Worm (Caenorhabditis elegans) whole organism, young adult: Measurements from ENCODE around the gene lex-1.

ENCODE experiments used
- B0035.1 ChIP-seq: sonication (generic microtip); optimal IDR thresholded peaks from 2 replicates; lab custom pipeline; 2016; ENCODE audit warnings: missing genetic modification characterization, mild to moderate bottlenecking, missing compliant biosample characterization, missing genotype, missing genetic modification reagents
- B0261.1 ChIP-seq: sonication (generic microtip); optimal IDR thresholded peaks from 2 replicates; lab custom pipeline; 2016; ENCODE audit warnings: mild to moderate bottlenecking, missing genetic modification characterization, moderate library complexity, missing compliant biosample characterization
- C06A6.2 ChIP-seq: fragments of 200-800 bp; sonication (Bioruptor generic); conservative IDR thresholded peaks from 2 replicates; pipeline ENCODE4 v1.3.6; 2022; ENCODE audit warnings: missing genetic modification characterization, missing compliant biosample characterization
- D2030.7 ChIP-seq: fragments of 200-800 bp; sonication (Bioruptor generic); IDR thresholded peaks from 2 replicates; pipeline ENCODE4 v1.3.6; 2022; ENCODE audit warnings: missing genetic modification reagents, missing genetic modification characterization, missing compliant biosample characterization
- F10E7.11 ChIP-seq: sonication (generic microtip); optimal IDR thresholded peaks from 2 replicates; lab custom pipeline; 2017; ENCODE audit warnings: mild to moderate bottlenecking, missing genetic modification characterization, moderate library complexity, missing compliant biosample characterization
- F37B4.10 ChIP-seq: fragments of 200-800 bp; sonication (Bioruptor generic); IDR thresholded peaks from 2 replicates; pipeline ENCODE4 v1.3.6; 2022; ENCODE audit warnings: missing genetic modification characterization, missing compliant biosample characterization
- F52B5.7 ChIP-seq: sonication (generic microtip); optimal IDR thresholded peaks from 2 replicates; lab custom pipeline; 2016; ENCODE audit warnings: mild to moderate bottlenecking, missing genetic modification characterization, missing compliant biosample characterization
- F57C9.4 ChIP-seq: sonication (generic microtip); optimal IDR thresholded peaks from 2 replicates; lab custom pipeline; 2017; ENCODE audit warnings: mild to moderate bottlenecking, missing genetic modification characterization, missing compliant biosample characterization
- K11D2.4 ChIP-seq: fragments of 200-800 bp; sonication (Bioruptor generic); IDR thresholded peaks from 2 replicates; pipeline ENCODE4 v1.3.6; 2022; ENCODE audit warnings: missing genetic modification reagents, missing genetic modification characterization, missing compliant biosample characterization
- K12H6.12 ChIP-seq: fragments of 200-800 bp; sonication (Bioruptor generic); optimal IDR thresholded peaks from 2 replicates; lab custom pipeline; 2018; ENCODE audit warnings: mild to moderate bottlenecking, missing genetic modification characterization, missing compliant biosample characterization
- Y95B8A.8 ChIP-seq: fragments of 200-800 bp; sonication (Bioruptor generic); IDR thresholded peaks from 2 replicates; pipeline ENCODE4 v1.3.6; 2022; ENCODE audit warnings: missing genetic modification reagents, missing genetic modification characterization, missing compliant biosample characterization
- ama-1 ChIP-seq, 3 experiments: fragments of 150-350 bp in 1 of 3; sonication (generic microtip) in 2 of 3; optimal IDR thresholded peaks; 2 replicates each; lab custom pipeline; 2014 to 2018; ENCODE audit warnings: missing biosample characterization in 2 of 3, missing genetic modification characterization in 2 of 3, missing genetic modification reagents in 2 of 3
- athp-1 ChIP-seq: sonication (generic microtip); optimal IDR thresholded peaks from 2 replicates; lab custom pipeline; 2017; ENCODE audit warnings: mild to moderate bottlenecking, missing genetic modification characterization, missing compliant biosample characterization
- attf-3 ChIP-seq: fragments of 200-800 bp; sonication (Bioruptor generic); conservative IDR thresholded peaks from 2 replicates; pipeline ENCODE4 v1.3.6; 2022; ENCODE audit warnings: missing genetic modification reagents, missing genetic modification characterization, missing compliant biosample characterization
- bed-2 ChIP-seq: fragments of 200-800 bp; sonication (Bioruptor generic); IDR thresholded peaks from 2 replicates; pipeline ENCODE4 v1.3.6; 2022; ENCODE audit warnings: missing genetic modification reagents, missing genetic modification characterization, missing compliant biosample characterization
- cebp-2 ChIP-seq: fragments of 200-800 bp; sonication (Bioruptor generic); IDR thresholded peaks from 2 replicates; pipeline ENCODE4 v1.3.6; 2022; ENCODE audit warnings: missing genetic modification characterization, missing compliant biosample characterization
- ceh-100 ChIP-seq: fragments of 200-800 bp; sonication (Bioruptor generic); IDR thresholded peaks from 2 replicates; pipeline ENCODE4 v1.3.6; 2022; ENCODE audit warnings: missing genetic modification reagents, missing genetic modification characterization, missing compliant biosample characterization
- ceh-58 ChIP-seq: fragments of 200-800 bp; sonication (Bioruptor generic); IDR thresholded peaks from 2 replicates; pipeline ENCODE4 v1.3.6; 2022; ENCODE audit warnings: missing genetic modification characterization, missing compliant biosample characterization
- ceh-91 ChIP-seq: fragments of 200-800 bp; sonication (Bioruptor generic); IDR thresholded peaks from 2 replicates; pipeline ENCODE4 v1.3.6; 2022; ENCODE audit warnings: missing genetic modification reagents, missing genetic modification characterization, missing compliant biosample characterization
- dpff-1 ChIP-seq: sonication (generic microtip); optimal IDR thresholded peaks from 2 replicates; lab custom pipeline; 2017; ENCODE audit warnings: mild to moderate bottlenecking, missing genetic modification characterization, missing compliant biosample characterization
- egl-18 ChIP-seq: fragments of 200-800 bp; sonication (Bioruptor generic); IDR thresholded peaks from 2 replicates; pipeline ENCODE4 v1.3.6; 2022; ENCODE audit warnings: missing genetic modification reagents, missing genetic modification characterization, missing compliant biosample characterization
- ets-4 ChIP-seq: fragments of 200-800 bp; sonication (Bioruptor generic); optimal IDR thresholded peaks from 2 replicates; lab custom pipeline; 2018; ENCODE audit warnings: mild to moderate bottlenecking, missing genetic modification characterization, missing compliant biosample characterization
- fkh-3 ChIP-seq: sonication (generic microtip); optimal IDR thresholded peaks from 2 replicates; lab custom pipeline; 2016; ENCODE audit warnings: mild to moderate bottlenecking, missing genetic modification characterization, missing compliant biosample characterization
- him-1 ChIP-seq: sonication (generic microtip); optimal IDR thresholded peaks from 2 replicates; lab custom pipeline; 2016; ENCODE audit warnings: missing genotype, missing genetic modification reagents, missing genetic modification characterization, missing compliant biosample characterization
- hmg-1.2 ChIP-seq: fragments of 200-800 bp; sonication (Bioruptor generic); IDR thresholded peaks from 2 replicates; pipeline ENCODE4 v1.3.6; 2022; ENCODE audit warnings: missing genetic modification reagents, missing genetic modification characterization, missing compliant biosample characterization
- hsf-1 ChIP-seq: fragments of 200-800 bp; sonication (Bioruptor generic); IDR thresholded peaks from 2 replicates; pipeline ENCODE4 v1.3.6; 2022; ENCODE audit warnings: missing genetic modification reagents, missing genetic modification characterization, missing compliant biosample characterization
- lsl-1 ChIP-seq: fragments of 200-800 bp; sonication (Bioruptor generic); optimal IDR thresholded peaks from 2 replicates; lab custom pipeline; 2018; ENCODE audit warnings: mild to moderate bottlenecking, missing genetic modification characterization, moderate library complexity, missing compliant biosample characterization
- madf-6 ChIP-seq: fragments of 200-800 bp; sonication (Bioruptor generic); IDR thresholded peaks from 2 replicates; pipeline ENCODE4 v1.3.6; 2022; ENCODE audit warnings: missing genetic modification reagents, missing genetic modification characterization, missing compliant biosample characterization
- madf-8 ChIP-seq: fragments of 200-800 bp; sonication (Bioruptor generic); conservative IDR thresholded peaks from 2 replicates; pipeline ENCODE4 v1.3.6; 2022; ENCODE audit warnings: missing genetic modification reagents, missing genetic modification characterization, missing compliant biosample characterization
- mcd-1 ChIP-seq: fragments of 200-800 bp; sonication (Bioruptor generic); IDR thresholded peaks from 2 replicates; pipeline ENCODE4 v1.3.6; 2022; ENCODE audit warnings: missing genetic modification reagents, missing genetic modification characterization, missing compliant biosample characterization
- mes-4 ChIP-seq: sonication (generic microtip); optimal IDR thresholded peaks from 2 replicates; lab custom pipeline; 2016; ENCODE audit warnings: missing genotype, missing genetic modification characterization, missing compliant biosample characterization
- nfya-2 ChIP-seq: fragments of 200-800 bp; sonication (Bioruptor generic); IDR thresholded peaks from 2 replicates; pipeline ENCODE4 v1.3.6; 2022; ENCODE audit warnings: missing genetic modification reagents, missing genetic modification characterization, missing compliant biosample characterization
- nfyb-1 ChIP-seq: fragments of 200-800 bp; sonication (Bioruptor generic); IDR thresholded peaks from 2 replicates; pipeline ENCODE4 v1.3.6; 2022; ENCODE audit warnings: missing genetic modification reagents, missing genetic modification characterization, missing compliant biosample characterization
- nhr-120 ChIP-seq: fragments of 200-800 bp; sonication (Bioruptor generic); IDR thresholded peaks from 2 replicates; pipeline ENCODE4 v1.3.6; 2022; ENCODE audit warnings: missing genetic modification characterization, missing compliant biosample characterization
- pbrm-1 ChIP-seq: fragments of 200-800 bp; sonication (Bioruptor generic); IDR thresholded peaks from 2 replicates; pipeline ENCODE4 v1.3.6; 2022; ENCODE audit warnings: missing genetic modification reagents, missing genetic modification characterization, missing compliant biosample characterization
- rec-8 ChIP-seq, 2 experiments: sonication (generic microtip); optimal IDR thresholded peaks; 2 replicates each; lab custom pipeline; 2016; ENCODE audit warnings: mild to moderate bottlenecking in 2 of 2, missing genetic modification characterization in 2 of 2, missing genetic modification reagents in 2 of 2, missing genotype in 2 of 2, missing biosample characterization in 1 of 2, missing compliant biosample characterization in 1 of 2, moderate library complexity in 1 of 2
- sea-2 ChIP-seq: fragments of 200-800 bp; sonication (Bioruptor generic); IDR thresholded peaks from 2 replicates; pipeline ENCODE4 v1.3.6; 2022; ENCODE audit warnings: missing genetic modification characterization, missing compliant biosample characterization
- snpc-3.4 ChIP-seq: sonication (generic microtip); optimal IDR thresholded peaks from 2 replicates; lab custom pipeline; 2017; ENCODE audit warnings: missing genetic modification characterization, mild to moderate bottlenecking, missing compliant biosample characterization, antibody characterized with exemption, moderate library complexity, missing genotype, missing genetic modification reagents
- snpc-4 ChIP-seq, 5 experiments: fragments of 150-350 bp in 1 of 5; sonication (generic microtip) in 4 of 5; optimal IDR thresholded peaks; 2 replicates each; lab custom pipeline; 2014 to 2018; ENCODE audit warnings: missing genetic modification characterization in 5 of 5, missing biosample characterization in 3 of 5, antibody characterized with exemption in 2 of 5, mild to moderate bottlenecking in 2 of 5, missing compliant biosample characterization in 2 of 5, missing genotype in 2 of 5, moderate library complexity in 2 of 5, missing genetic modification reagents in 1 of 5
- sptf-2 ChIP-seq: fragments of 200-800 bp; sonication (Bioruptor generic); optimal IDR thresholded peaks from 2 replicates; lab custom pipeline; 2018; ENCODE audit warnings: mild to moderate bottlenecking, missing genetic modification characterization, missing compliant biosample characterization
- tbp1 ChIP-seq: fragments of 200-800 bp; sonication (Bioruptor generic); optimal IDR thresholded peaks from 2 replicates; lab custom pipeline; 2018; ENCODE audit warnings: mild to moderate bottlenecking, missing genetic modification characterization, missing compliant biosample characterization
- unc-62 ChIP-seq: fragments of 150-350 bp; optimal IDR thresholded peaks from 2 replicates; lab custom pipeline; 2014; ENCODE audit warnings: missing biosample characterization, missing genetic modification reagents, missing genetic modification characterization
- xnd-1 ChIP-seq: sonication (generic microtip); optimal IDR thresholded peaks from 2 replicates; lab custom pipeline; 2016; ENCODE audit warnings: missing genotype, missing genetic modification reagents, missing genetic modification characterization, missing compliant biosample characterization
- zfh-2 ChIP-seq: fragments of 200-800 bp; sonication (Bioruptor generic); conservative IDR thresholded peaks from 2 replicates; pipeline ENCODE4 v1.3.6; 2022; ENCODE audit warnings: missing genetic modification reagents, missing genetic modification characterization, missing compliant biosample characterization
- ztf-25 ChIP-seq: fragments of 200-800 bp; sonication (Bioruptor generic); IDR thresholded peaks from 2 replicates; pipeline ENCODE4 v1.3.6; 2022; ENCODE audit warnings: missing genetic modification reagents, missing genetic modification characterization, missing compliant biosample characterization
- ztf-28 ChIP-seq: fragments of 200-800 bp; sonication (Bioruptor generic); IDR thresholded peaks from 2 replicates; pipeline ENCODE4 v1.3.6; 2022; ENCODE audit warnings: missing genetic modification reagents, missing genetic modification characterization, missing compliant biosample characterization
- ztf-3 ChIP-seq: fragments of 200-800 bp; sonication (Bioruptor generic); optimal IDR thresholded peaks from 2 replicates; lab custom pipeline; 2018; ENCODE audit warnings: mild to moderate bottlenecking, missing genetic modification characterization, missing compliant biosample characterization

Gene lex-1

DNA sequence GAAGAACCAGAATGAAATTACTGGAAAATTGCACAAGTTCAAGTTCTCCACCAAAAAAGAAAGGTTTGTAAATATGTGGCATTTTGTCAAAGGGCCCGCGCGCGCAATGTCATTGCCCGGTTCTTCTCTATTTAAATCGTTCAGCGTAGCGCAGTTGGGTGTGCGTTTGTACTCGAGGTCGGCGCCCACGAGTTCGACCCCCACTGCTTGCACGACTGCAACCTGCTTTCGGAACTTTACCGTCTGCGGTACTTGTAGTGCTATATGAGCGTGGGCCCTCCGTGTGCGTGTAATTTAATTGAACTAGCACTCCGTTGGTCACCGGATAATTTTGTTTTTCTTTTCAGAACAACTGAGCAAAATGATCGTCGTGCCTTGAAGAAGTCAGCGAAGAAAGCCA lies 7.2 kb downstream of the lex-1 start (continued):
- TF ChIP-seq snpc-4 (GFP tag; optimal IDR thresholded peaks at IDR 0.05; lab: Kevin White, UChicago): peak; percentile 77
- TF ChIP-seq snpc-4 (tag; optimal IDR thresholded peaks at IDR 0.05; lab: Kevin White, UChicago): peak; percentile 60 to 81 (median 75)
- peak; percentile 96 for TF ChIP-seq tbp1 (GFP tag; lab: Kevin White, UChicago)
- peak; percentile 93 for TF ChIP-seq sptf-2
- TF ChIP-seq lsl-1 (GFP tag; lab: Kevin White, UChicago): peak; percentile 76
- no peak for TF ChIP-seq F57C9.4 (tag; lab: Kevin White, UChicago)
- TF ChIP-seq him-1 (tag; lab: Kevin White, UChicago): peak; percentile 93
- TF ChIP-seq K11D2.4 (GFP tag; lab: Robert Waterston, UW): peak; percentile 78
- TF ChIP-seq B0035.1 (tag; lab: Kevin White, UChicago): peak; percentile 78
- TF ChIP-seq F52B5.7 (tag; lab: Kevin White, UChicago): peak; percentile 87
- TF ChIP-seq athp-1 (tag; lab: Kevin White, UChicago): peak; percentile 81
- TF ChIP-seq nfya-2 (GFP tag; lab: Robert Waterston, UW): no peak
- TF ChIP-seq Y95B8A.8 (GFP tag; lab: Robert Waterston, UW): peak; percentile 76; the same call in 1 of the 2 replicates
- TF ChIP-seq attf-3 (GFP tag; lab: Robert Waterston, UW): peak; percentile 64
- no peak for TF ChIP-seq ceh-58 (GFP tag; lab: Robert Waterston, UW)
- TF ChIP-seq C06A6.2 (GFP tag; lab: Robert Waterston, UW): peak; percentile 49; the same call in 1 of the 2 replicates
- peak; percentile 85 for TF ChIP-seq egl-18 (GFP tag; lab: Robert Waterston, UW)
- TF ChIP-seq cebp-2 (GFP tag; lab: Robert Waterston, UW): peak; percentile 100
- TF ChIP-seq hsf-1: peak; percentile 51; the same call in 1 of the 2 replicates
- no peak for TF ChIP-seq F37B4.10 (GFP tag; lab: Robert Waterston, UW)
- peak; percentile 88 for TF ChIP-seq ztf-25 (GFP tag; lab: Robert Waterston, UW)
- no peak for TF ChIP-seq nhr-120
- TF ChIP-seq madf-6 (GFP tag; lab: Robert Waterston, UW): peak; percentile 74
- TF ChIP-seq mes-4: peak; percentile 78
- TF ChIP-seq xnd-1 (tag; lab: Kevin White, UChicago): peak; percentile 36
- TF ChIP-seq nfyb-1: peak; percentile 90
- TF ChIP-seq rec-8 (tag; optimal IDR thresholded peaks at IDR 0.05; lab: Kevin White, UChicago): peak; percentile 67 to 92
- peak; percentile 66 for TF ChIP-seq K12H6.12
- TF ChIP-seq sea-2: no peak
- TF ChIP-seq F10E7.11: peak; percentile 48
- peak; percentile 67 for TF ChIP-seq hmg-1.2 (GFP tag; lab: Robert Waterston, UW)
- peak; percentile 40; the same call in 1 of the 2 replicates for TF ChIP-seq ceh-100 (GFP tag; lab: Robert Waterston, UW)
- peak; percentile 51; the same call in 1 of the 2 replicates for TF ChIP-seq ceh-91 (GFP tag; lab: Robert Waterston, UW)
- TF ChIP-seq madf-8 (GFP tag; lab: Robert Waterston, UW): 0 out of 2 replicates have a peak, but pooled peaks have one; percentile 29
- peak; percentile 91 for TF ChIP-seq B0261.1 (tag; lab: Kevin White, UChicago)
- TF ChIP-seq ets-4: peak; percentile 66
- peak; percentile 55 for TF ChIP-seq fkh-3
- TF ChIP-seq ztf-3 (GFP tag; lab: Kevin White, UChicago): no peak
- TF ChIP-seq dpff-1: peak; percentile 26
- peak; percentile 79 for TF ChIP-seq bed-2
- TF ChIP-seq ztf-28 (GFP tag; lab: Robert Waterston, UW): peak; percentile 94
- TF ChIP-seq mcd-1 (GFP tag; lab: Robert Waterston, UW): peak; percentile 83
- no peak for TF ChIP-seq unc-62 (GFP tag; lab: Kevin White, UChicago)
- peak; percentile 86 for TF ChIP-seq zfh-2 (GFP tag; lab: Robert Waterston, UW)
- TF ChIP-seq D2030.7 (GFP tag; lab: Robert Waterston, UW): peak; percentile 85
- no peak for TF ChIP-seq ama-1 (optimal IDR thresholded peaks at IDR 0.05; lab: Kevin White, UChicago)
- TF ChIP-seq ama-1 (GFP tag; optimal IDR thresholded peaks at IDR 0.05; lab: Kevin White, UChicago): peak in 1 of 2 experiments; percentile 75
- TF ChIP-seq pbrm-1 (GFP tag; lab: Robert Waterston, UW): peak; percentile 82
- peak; percentile 67 for TF ChIP-seq snpc-3.4
